Worm (Caenorhabditis elegans): Measurements from ENCODE around the gene aat-3.

Gene aat-3

ce11 chrX:2549322-2549721 lies 2.7 kb upstream of the aat-3 start (continued):
- TF ChIP-seq B0035.1 (tag; optimal IDR thresholded peaks at IDR 0.05), result peak; percentile 56
- 0 out of 2 replicates have a peak, but pooled peaks have one; percentile 20 for TF ChIP-seq ztf-6 (GFP tag; IDR thresholded peaks at IDR 0.05)

ce11 chrX:2550665-2551064 lies 1.4 kb upstream of the aat-3 start:
- TF ChIP-seq ztf-22 (GFP tag; optimal IDR thresholded peaks at IDR 0.05) (no peak), C06A6.2 (GFP tag; conservative IDR thresholded peaks at IDR 0.05) (no peak), hsf-1 (GFP tag; IDR thresholded peaks at IDR 0.05) (no peak), atf-7 (tag; optimal IDR thresholded peaks at IDR 0.05) (no peak), somi-1 (GFP tag; optimal IDR thresholded peaks at IDR 0.05) (no peak), ceh-100 (GFP tag; IDR thresholded peaks at IDR 0.05) (no peak), sdz-38 (tag; optimal IDR thresholded peaks at IDR 0.05) (no peak), K11D2.4 (GFP tag; IDR thresholded peaks at IDR 0.05) (no peak), ztf-6 (GFP tag; IDR thresholded peaks at IDR 0.05) (no peak), madf-6 (GFP tag; IDR thresholded peaks at IDR 0.05) (no peak), lsl-1 (GFP tag; optimal IDR thresholded peaks at IDR 0.05) (no peak), rec-8 (tag; optimal IDR thresholded peaks at IDR 0.05) (no peak), Y53G8AR.9 (GFP tag; conservative IDR thresholded peaks at IDR 0.05) (no peak), egl-18 (GFP tag; IDR thresholded peaks at IDR 0.05) (no peak), Y56A3A.18 (GFP tag; IDR thresholded peaks at IDR 0.05) (no peak), nfyb-1 (GFP tag; IDR thresholded peaks at IDR 0.05) (no peak), F23B12.7 (tag; optimal IDR thresholded peaks at IDR 0.05; ENCODE audit: insufficient read depth) (no peak), F33H1.4 (GFP tag; IDR thresholded peaks at IDR 0.05) (no peak)

- TF ChIP-seq somi-1 (GFP tag; optimal IDR thresholded peaks at IDR 0.05) (no peak), repo-1 (tag; optimal IDR thresholded peaks at IDR 0.05) (no peak), gei-17 (GFP tag; optimal IDR thresholded peaks at IDR 0.05) (no peak), nhr-179 (tag; optimal IDR thresholded peaks at IDR 0.05) (no peak), Y79H2A.3 (GFP tag; conservative IDR thresholded peaks at IDR 0.05) (no peak), cebp-2 (GFP tag; IDR thresholded peaks at IDR 0.05) (0 out of 2 replicates have a peak, but pooled peaks have one; percentile 38), egrh-3 (GFP tag; IDR thresholded peaks at IDR 0.05) (0 out of 2 replicates have a peak, but pooled peaks have one; percentile 8), F57A8.1 (GFP tag; optimal IDR thresholded peaks at IDR 0.05) (no peak), F33H1.4 (GFP tag; IDR thresholded peaks at IDR 0.05) (no peak), snpc-4 (GFP tag; optimal IDR thresholded peaks at IDR 0.05) (no peak), snpc-4 (tag; optimal IDR thresholded peaks at IDR 0.05) (peak in 2 of 4 experiments; percentile 59 to 74), madf-3 (GFP tag; IDR thresholded peaks at IDR 0.05) (no peak), athp-1 (tag; optimal IDR thresholded peaks at IDR 0.05) (no peak), B0019.2 (GFP tag; conservative IDR thresholded peaks at IDR 0.05) (no peak), ztf-28 (GFP tag; IDR thresholded peaks at IDR 0.05) (no peak), F57C9.4 (tag; optimal IDR thresholded peaks at IDR 0.05) (no peak), ceh-58 (GFP tag; IDR thresholded peaks at IDR 0.05) (no peak), dpl-1 (GFP tag; optimal IDR thresholded peaks at IDR 0.05) (no peak), ztf-6 (GFP tag; IDR thresholded peaks at IDR 0.05) (no peak), dox-1 (GFP tag; IDR thresholded peaks at IDR 0.05) (no peak), sea-2 (GFP tag; IDR thresholded peaks at IDR 0.05) (0 out of 2 replicates have a peak, but pooled peaks have one; percentile 41), ceh-91 (GFP tag; IDR thresholded peaks at IDR 0.05) (no peak), mxl-1 (tag; optimal IDR thresholded peaks at IDR 0.05) (no peak), ceh-27 (GFP tag; optimal IDR thresholded peaks at IDR 0.05) (no peak), zfh-2 (GFP tag; conservative IDR thresholded peaks at IDR 0.05) (peak; percentile 79), lsl-1 (GFP tag; optimal IDR thresholded peaks at IDR 0.05) (no peak), T26A5.8 (tag; optimal IDR thresholded peaks at IDR 0.05) (no peak), lin-54 (GFP tag; optimal IDR thresholded peaks at IDR 0.05) (no peak), egl-18 (GFP tag; IDR thresholded peaks at IDR 0.05) (no peak), chd-7 (tag; optimal IDR thresholded peaks at IDR 0.05) (no peak), let-607 (tag; optimal IDR thresholded peaks at IDR 0.05) (no peak), ZK185.1 (tag; optimal IDR thresholded peaks at IDR 0.05; ENCODE audit: poor library complexity, severe bottlenecking) (no peak)
Measured at ce11 chrX:2551450-2551849, 610 bp upstream of the aat-3 start.
